Worm (Caenorhabditis elegans): Measurements from ENCODE around the gene B0024.13.

B0024.13 gene

ce11 chrV:10363834-10364233, 43.3 kb downstream of the B0024.13 start:
- no peak for TF ChIP-seq mel-28 (tag; optimal IDR thresholded peaks at IDR 0.05; ENCODE audit: borderline replicate concordance)
- TF ChIP-seq rec-8 (tag; optimal IDR thresholded peaks at IDR 0.05), result no peak
- TF ChIP-seq ceh-91 (GFP tag; IDR thresholded peaks at IDR 0.05), result no peak
- TF ChIP-seq B0261.1 (tag; optimal IDR thresholded peaks at IDR 0.05), result no peak
- no peak for TF ChIP-seq ztf-25 (GFP tag; IDR thresholded peaks at IDR 0.05)
- no peak for TF ChIP-seq ets-4 (GFP tag; optimal IDR thresholded peaks at IDR 0.05)
- no peak for TF ChIP-seq pha-4 (tag; optimal IDR thresholded peaks at IDR 0.05)
- no peak for TF ChIP-seq lin-26 (GFP tag; IDR thresholded peaks at IDR 0.05)
- TF ChIP-seq ccch-3 (GFP tag; optimal IDR thresholded peaks at IDR 0.05), result no peak
- TF ChIP-seq C06A6.2 (GFP tag; conservative IDR thresholded peaks at IDR 0.05), result no peak
- no peak for TF ChIP-seq Y95B8A.8 (GFP tag; IDR thresholded peaks at IDR 0.05)
- no peak for TF ChIP-seq ztf-22 (GFP tag; optimal IDR thresholded peaks at IDR 0.05)
- TF ChIP-seq sptf-2 (GFP tag; optimal IDR thresholded peaks at IDR 0.05), result no peak
- no peak for TF ChIP-seq madf-6 (GFP tag; IDR thresholded peaks at IDR 0.05)
- no peak for TF ChIP-seq nfya-1 (tag; optimal IDR thresholded peaks at IDR 0.05; ENCODE audit: borderline replicate concordance, insufficient read depth)
- TF ChIP-seq F57A8.1 (GFP tag; optimal IDR thresholded peaks at IDR 0.05), result no peak
- TF ChIP-seq gei-17 (GFP tag; optimal IDR thresholded peaks at IDR 0.05), result no peak
- TF ChIP-seq bed-2 (GFP tag; IDR thresholded peaks at IDR 0.05), result no peak
- no peak for TF ChIP-seq cebp-2 (GFP tag; IDR thresholded peaks at IDR 0.05)

ce11 chrV:10368256-10368655, 47.7 kb downstream of the B0024.13 start, which contains the start of gene sri-20:
Gene sri-20 (plus strand): TSS chrV:10368556.
- TF ChIP-seq lin-40 (tag; optimal IDR thresholded peaks at IDR 0.05), result no peak
- no peak for TF ChIP-seq sea-2 (GFP tag; IDR thresholded peaks at IDR 0.05)
- TF ChIP-seq ztf-3 (GFP tag; optimal IDR thresholded peaks at IDR 0.05), result no peak
- TF ChIP-seq cebp-2 (GFP tag; IDR thresholded peaks at IDR 0.05), result no peak
- TF ChIP-seq rpc-1 (optimal IDR thresholded peaks at IDR 0.05), result no peak
- no peak for TF ChIP-seq rpc-1 (tag; optimal IDR thresholded peaks at IDR 0.05)
- no peak for TF ChIP-seq Y67H2A.10 (GFP tag; conservative IDR thresholded peaks at IDR 0.05)
- TF ChIP-seq bed-1 (GFP tag; IDR thresholded peaks at IDR 0.05), result no peak
- TF ChIP-seq F52B5.7 (tag; optimal IDR thresholded peaks at IDR 0.05), result no peak
- TF ChIP-seq B0261.1 (tag; optimal IDR thresholded peaks at IDR 0.05), result no peak
- no peak for TF ChIP-seq B0035.1 (tag; optimal IDR thresholded peaks at IDR 0.05)
- TF ChIP-seq atf-7 (tag; optimal IDR thresholded peaks at IDR 0.05), result no peak
- TF ChIP-seq fkh-3 (tag; optimal IDR thresholded peaks at IDR 0.05), result no peak

DNA sequence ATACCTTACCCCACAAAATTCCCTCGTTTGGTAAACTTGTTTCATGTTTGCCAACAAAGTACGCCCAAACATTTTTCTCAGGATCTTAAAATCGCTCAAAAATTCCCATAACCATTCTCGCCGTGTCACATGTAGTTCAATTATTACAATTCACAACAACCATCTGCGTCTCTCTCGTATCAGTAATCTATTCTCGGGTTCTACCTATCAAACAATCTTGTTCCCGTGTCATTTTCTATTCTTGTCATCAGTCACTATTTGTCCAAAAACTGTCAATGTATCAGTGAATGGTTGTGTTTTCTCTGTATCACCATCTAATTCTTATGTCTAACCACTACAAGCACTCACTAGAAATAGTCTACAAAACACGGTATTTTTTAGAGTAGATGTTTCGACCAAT, 50.7 kb downstream of the B0024.13 start:
- TF ChIP-seq F37B4.10 (GFP tag; IDR thresholded peaks at IDR 0.05) (0 out of 2 replicates have a peak, but pooled peaks have one; percentile 33), let-607 (tag; optimal IDR thresholded peaks at IDR 0.05) (peak; percentile 93 to 94), ceh-79 (tag; optimal IDR thresholded peaks at IDR 0.05) (no peak), chd-7 (tag; optimal IDR thresholded peaks at IDR 0.05) (peak; percentile 28), lin-54 (GFP tag; optimal IDR thresholded peaks at IDR 0.05) (peak; percentile 28), madf-10 (tag; optimal IDR thresholded peaks at IDR 0.05) (peak; percentile 3), atf-7 (tag; optimal IDR thresholded peaks at IDR 0.05) (peak; percentile 4), athp-1 (tag; optimal IDR thresholded peaks at IDR 0.05) (no peak), nhr-80 (tag; optimal IDR thresholded peaks at IDR 0.05) (peak; percentile 92), ets-4 (GFP tag; optimal IDR thresholded peaks at IDR 0.05) (peak; percentile 8), ama-1 (optimal IDR thresholded peaks at IDR 0.05) (no peak), ama-1 (GFP tag; optimal IDR thresholded peaks at IDR 0.05) (no peak), pbrm-1 (GFP tag; IDR thresholded peaks at IDR 0.05) (0 out of 2 replicates have a peak, but pooled peaks have one; percentile 9), unc-62 (GFP tag; optimal IDR thresholded peaks at IDR 0.05) (peak; percentile 82), tlf-1 (GFP tag; optimal IDR thresholded peaks at IDR 0.05) (peak; percentile 28), tbp1 (GFP tag; optimal IDR thresholded peaks at IDR 0.05) (peak; percentile 30), hmg-1.2 (GFP tag; IDR thresholded peaks at IDR 0.05) (peak; percentile 67), let-526 (GFP tag; IDR thresholded peaks at IDR 0.05) (0 out of 2 replicates have a peak, but pooled peaks have one; percentile 32), ztf-28 (GFP tag; IDR thresholded peaks at IDR 0.05) (no peak), snpc-4 (GFP tag; optimal IDR thresholded peaks at IDR 0.05) (no peak), snpc-4 (tag; optimal IDR thresholded peaks at IDR 0.05) (no peak), lin-40 (tag; optimal IDR thresholded peaks at IDR 0.05) (peak; percentile 35)
